Fruit fly (Drosophila melanogaster) whole organism, wandering third instar larva: Measurements from ENCODE around the gene CG11584.

Experiments
- CG32264 ChIP-seq: fragments of 200-800 bp; sonication (Bioruptor generic); optimal IDR thresholded peaks from 2 replicates; lab custom pipeline; 2016; ENCODE audit warnings: missing biosample characterization, missing genetic modification characterization
- CG9705 ChIP-seq: fragments of 200-800 bp; sonication (Bioruptor generic); optimal IDR thresholded peaks from 2 replicates; lab custom pipeline; 2018; ENCODE audit warnings: missing biosample characterization, mild to moderate bottlenecking, missing genetic modification characterization
- CrebA ChIP-seq: fragments of 200-800 bp; sonication (Bioruptor generic); optimal IDR thresholded peaks from 2 replicates; lab custom pipeline; 2016; ENCODE audit warnings: missing biosample characterization, mild to moderate bottlenecking, missing genetic modification characterization, borderline replicate concordance
- Dfd ChIP-seq: fragments of >200 bp; optimal IDR thresholded peaks from 2 replicates; lab custom pipeline; 2017; ENCODE audit warnings: missing biosample characterization, missing genetic modification characterization
- Dif ChIP-seq: fragments of 200-275, 200-300 bp; sonication (Bioruptor generic); optimal IDR thresholded peaks from 2 replicates; lab custom pipeline; 2018; ENCODE audit warnings: missing biosample characterization, missing genetic modification characterization; ENCODE audit not compliant: partially characterized antibody
- GATAd ChIP-seq: sonication (Bioruptor generic); optimal IDR thresholded peaks from 2 replicates; lab custom pipeline; 2016; ENCODE audit warnings: missing biosample characterization, missing genetic modification characterization
- HLH106 ChIP-seq: fragments of 200-800 bp; optimal IDR thresholded peaks from 3 replicates; lab custom pipeline; 2019; ENCODE audit warnings: missing biosample characterization, mild to moderate bottlenecking, missing genetic modification characterization, moderate library complexity
- Hnf4 ChIP-seq: fragments of 200-800 bp; sonication (Bioruptor generic); optimal IDR thresholded peaks from 2 replicates; lab custom pipeline; 2016; ENCODE audit warnings: missing biosample characterization, mild to moderate bottlenecking, missing genetic modification characterization
- Hr83 ChIP-seq: fragments of 200-300 bp; sonication (Bioruptor generic); optimal IDR thresholded peaks from 2 replicates; lab custom pipeline; 2016; ENCODE audit warnings: missing biosample characterization, mild to moderate bottlenecking, missing genetic modification characterization, moderate library complexity; ENCODE audit not compliant: poor library complexity, severe bottlenecking
- Mio ChIP-seq: sonication (Bioruptor generic); optimal IDR thresholded peaks from 2 replicates; lab custom pipeline; 2016; ENCODE audit warnings: missing biosample characterization, missing genetic modification characterization
- N ChIP-seq: fragments of >200 bp; optimal IDR thresholded peaks from 2 replicates; lab custom pipeline; 2018; ENCODE audit warnings: missing biosample characterization, missing external identifiers, missing genetic modification characterization
- OdsH ChIP-seq: fragments of 200-800 bp; sonication (Bioruptor generic); optimal IDR thresholded peaks from 2 replicates; lab custom pipeline; 2016; ENCODE audit warnings: missing biosample characterization, mild to moderate bottlenecking, missing genetic modification characterization
- Rel ChIP-seq, 2 experiments: fragments of 200-800 bp; sonication (Bioruptor generic) in 1 of 2; optimal IDR thresholded peaks; 2 replicates in 1 of 2; 3 replicates in 1 of 2; lab custom pipeline; 2016 to 2019; ENCODE audit warnings: mild to moderate bottlenecking in 2 of 2, missing biosample characterization in 2 of 2, missing genetic modification characterization in 2 of 2, moderate library complexity in 1 of 2
- Sp1 ChIP-seq: fragments of 200-800 bp; sonication (Bioruptor generic); optimal IDR thresholded peaks from 3 replicates; lab custom pipeline; 2019; ENCODE audit warnings: missing biosample characterization, mild to moderate bottlenecking, missing genetic modification characterization, moderate library complexity
- Vsx2 ChIP-seq: fragments of 200-300, 225-300 bp; sonication (Bioruptor generic); optimal IDR thresholded peaks from 2 replicates; lab custom pipeline; 2018; ENCODE audit warnings: missing biosample characterization, missing genetic modification characterization; ENCODE audit not compliant: partially characterized antibody
- br ChIP-seq: fragments of 200-800 bp; sonication (Bioruptor generic); optimal IDR thresholded peaks from 2 replicates; lab custom pipeline; 2016; ENCODE audit warnings: missing biosample characterization, missing genetic modification characterization
- brk ChIP-seq: fragments of 200-800 bp; sonication (Bioruptor generic); optimal IDR thresholded peaks from 2 replicates; lab custom pipeline; 2016; ENCODE audit warnings: missing biosample characterization, mild to moderate bottlenecking, missing genetic modification characterization
- dl ChIP-seq, 2 experiments: fragments of 175-275, 200-275 bp in 1 of 2; fragments of 200-275 bp in 1 of 2; sonication (Bioruptor generic); optimal IDR thresholded peaks; lab custom pipeline; 2018; ENCODE audit warnings: mild to moderate bottlenecking in 2 of 2, missing biosample characterization in 2 of 2, missing genetic modification characterization in 2 of 2, moderate library complexity in 2 of 2; ENCODE audit not compliant: partially characterized antibody in 2 of 2, insufficient read depth in 1 of 2
- dmrt93B ChIP-seq: fragments of 200-800 bp; sonication (Bioruptor generic); optimal IDR thresholded peaks from 2 replicates; lab custom pipeline; 2018; ENCODE audit warnings: missing biosample characterization, mild to moderate bottlenecking, missing genetic modification characterization
- dsf ChIP-seq: sonication (Bioruptor generic); optimal IDR thresholded peaks from 2 replicates; lab custom pipeline; 2016; ENCODE audit warnings: missing biosample characterization, missing genetic modification characterization, borderline replicate concordance
- ey ChIP-seq: fragments of 200-800 bp; sonication (Bioruptor generic); optimal IDR thresholded peaks from 2 replicates; lab custom pipeline; 2016; ENCODE audit warnings: missing biosample characterization, missing genetic modification characterization
- foxo ChIP-seq, 2 experiments: fragments of 200-800 bp; sonication (Bioruptor generic); optimal IDR thresholded peaks; 2 replicates in 1 of 2; 3 replicates in 1 of 2; lab custom pipeline; 2016 to 2017; ENCODE audit warnings: missing biosample characterization in 2 of 2, missing genetic modification characterization in 2 of 2
- fru ChIP-seq: fragments of 200-800 bp; sonication (Bioruptor generic); optimal IDR thresholded peaks from 3 replicates; lab custom pipeline; 2016; ENCODE audit warnings: missing biosample characterization, mild to moderate bottlenecking, missing genetic modification characterization
- h ChIP-seq: fragments of 200-800 bp; sonication (Bioruptor generic); optimal IDR thresholded peaks from 3 replicates; lab custom pipeline; 2016; ENCODE audit warnings: missing biosample characterization, mild to moderate bottlenecking, missing genetic modification characterization
- lola ChIP-seq: fragments of >200 bp; optimal IDR thresholded peaks from 2 replicates; lab custom pipeline; 2017; ENCODE audit warnings: missing biosample characterization, missing genetic modification characterization
- pan ChIP-seq: fragments of >200 bp; optimal IDR thresholded peaks from 2 replicates; lab custom pipeline; 2017
- psq ChIP-seq: fragments of 200-800 bp; sonication (Bioruptor generic); optimal IDR thresholded peaks from 3 replicates; lab custom pipeline; 2017; ENCODE audit warnings: missing biosample characterization, mild to moderate bottlenecking, missing genetic modification characterization, moderate library complexity
- rgr ChIP-seq: fragments of 200-800 bp; sonication (Bioruptor generic); optimal IDR thresholded peaks from 3 replicates; lab custom pipeline; 2016; ENCODE audit warnings: missing biosample characterization, mild to moderate bottlenecking, missing genetic modification characterization
- sage ChIP-seq: fragments of 200-800 bp; sonication (Bioruptor generic); optimal IDR thresholded peaks from 2 replicates; lab custom pipeline; 2016; ENCODE audit warnings: missing biosample characterization, mild to moderate bottlenecking, missing genetic modification characterization
- usp ChIP-seq: fragments of >200 bp; optimal IDR thresholded peaks from 2 replicates; lab custom pipeline; 2017; ENCODE audit warnings: missing biosample characterization, missing genetic modification characterization
- woc ChIP-seq: sonication (Bioruptor generic); optimal IDR thresholded peaks from 2 replicates; lab custom pipeline; 2016; ENCODE audit warnings: missing biosample characterization, mild to moderate bottlenecking, missing genetic modification characterization

CG11584 gene

dm6 chrX:14193013-14193412, 12.2 kb downstream of the CG11584 start, which contains the start of gene yl:
Gene yl (plus strand): TSS chrX:14193214.
- TF ChIP-seq foxo (GFP tag; optimal IDR thresholded peaks at IDR 0.05; lab: Kevin White, UChicago) (no peak), OdsH (GFP tag; lab: Kevin White, UChicago) (no peak), woc (no peak), Hnf4 (no peak), CG32264 (GFP tag; lab: Kevin White, UChicago) (no peak), lola (no peak), dl (GFP tag; optimal IDR thresholded peaks at IDR 0.05; lab: Kevin White, UChicago; ENCODE audit: insufficient read depth in 1 of 2, partially characterized antibody in 2 of 2) (no peak)

DNA sequence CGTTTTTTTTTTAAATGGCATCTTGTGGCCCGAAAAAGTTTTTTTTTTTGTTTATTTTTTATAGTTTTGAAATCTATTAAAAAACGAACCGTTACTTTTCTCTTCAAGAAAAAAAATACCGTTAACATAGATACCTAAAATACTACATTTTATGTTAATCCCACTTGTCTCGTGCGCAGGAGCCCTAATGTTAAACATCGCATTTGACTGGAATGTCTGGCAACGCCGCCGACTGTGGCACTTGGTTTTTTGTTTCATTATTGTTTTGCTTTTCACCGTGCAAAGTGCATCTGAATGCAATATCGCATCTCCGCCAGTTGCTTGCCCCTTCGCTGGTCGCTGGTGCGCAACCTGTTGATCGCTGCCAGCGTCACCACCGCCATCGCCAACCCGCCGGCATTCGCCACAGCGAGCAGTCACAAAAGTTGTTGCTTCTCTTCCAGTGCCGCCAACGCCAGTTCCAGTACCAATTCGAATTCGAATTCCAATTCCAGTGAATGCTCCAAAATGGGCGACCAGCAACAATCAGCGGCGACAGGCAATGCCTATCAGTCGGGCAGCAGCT, 19.2 kb downstream of the CG11584 start, which contains the start of gene CG11590:
CG11590 (plus strand) TSS at position 212 of the 565 bp plus-strand sequence.
- TF ChIP-seq dsf (GFP tag; lab: Kevin White, UChicago) (no peak), Hr83 (GFP tag; lab: Kevin White, UChicago) (no peak), Dif (GFP tag; lab: Kevin White, UChicago) (peak; percentile 88), ey (GFP tag; lab: Kevin White, UChicago) (no peak), dl (GFP tag; optimal IDR thresholded peaks at IDR 0.05; lab: Kevin White, UChicago; ENCODE audit: insufficient read depth in 1 of 2, partially characterized antibody in 2 of 2) (no peak), Mio (GFP tag; lab: Kevin White, UChicago) (no peak), Hnf4 (no peak), h (GFP tag; lab: Kevin White, UChicago) (no peak), Vsx2 (peak; percentile 96), pan (lab: Kevin White, UChicago) (no peak), Rel (GFP tag; optimal IDR thresholded peaks at IDR 0.05; lab: Kevin White, UChicago) (no peak), Rel (tag; optimal IDR thresholded peaks at IDR 0.05; lab: Kevin White, UChicago) (no peak)

- TF ChIP-seq CrebA (GFP tag; lab: Kevin White, UChicago) (no peak), Vsx2 (no peak), lola (no peak), GATAd (GFP tag; lab: Kevin White, UChicago) (no peak), sage (GFP tag; lab: Kevin White, UChicago) (no peak)
These were observed 20.4 kb downstream of the CG11584 start, which contains the start of gene Prp16 for dm6 chrX:14201178-14201577. Gene Prp16 (plus strand): TSS chrX:14201362.

DNA sequence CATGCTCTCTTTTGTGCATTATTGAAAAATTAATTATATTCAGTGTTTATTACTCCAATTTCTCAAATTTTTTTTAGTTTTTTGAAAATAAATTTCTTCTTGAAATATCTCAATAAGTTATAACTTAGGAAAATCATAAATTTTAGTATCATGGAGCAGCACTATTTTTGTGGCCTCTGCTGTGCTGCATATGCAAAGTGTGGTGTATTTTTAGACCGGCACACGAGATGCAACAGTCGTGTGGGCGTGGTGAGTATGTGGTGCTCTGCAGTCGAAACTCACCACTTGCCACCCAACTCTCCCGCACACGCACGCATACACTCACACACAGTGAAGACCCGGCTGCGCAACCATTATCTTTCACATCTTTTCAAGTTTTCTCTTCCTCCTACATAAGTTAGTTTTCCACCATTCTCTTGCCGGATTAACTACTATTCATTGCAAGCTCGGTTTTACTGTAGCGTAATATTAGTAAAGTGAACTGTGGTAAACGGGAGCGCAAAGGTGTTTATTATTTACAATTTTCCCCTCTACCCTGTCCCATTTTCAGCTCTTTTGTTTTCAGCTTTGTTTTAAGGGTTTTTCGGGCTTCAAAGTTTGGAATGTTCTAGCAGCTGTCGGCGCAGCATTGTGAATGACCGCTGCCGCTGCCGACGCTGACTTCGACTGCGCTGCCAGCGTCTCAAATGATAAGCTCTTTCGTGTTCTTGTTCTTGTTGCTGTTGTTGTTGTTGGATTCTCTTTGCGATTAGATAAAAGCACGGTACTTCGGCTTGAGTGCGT, 27.8 kb downstream of the CG11584 start:
- TF ChIP-seq HLH106 (peak; percentile 56), ey (GFP tag; lab: Kevin White, UChicago) (peak; percentile 37), N (GFP tag; lab: Kevin White, UChicago) (no peak), CG9705 (GFP tag; lab: Kevin White, UChicago) (peak; percentile 17), rgr (GFP tag; lab: Kevin White, UChicago) (peak; percentile 33), dsf (GFP tag; lab: Kevin White, UChicago) (no peak), dmrt93B (GFP tag; lab: Kevin White, UChicago) (peak; percentile 33), br (GFP tag; lab: Kevin White, UChicago) (peak; percentile 17), woc (peak; percentile 27), brk (GFP tag; lab: Kevin White, UChicago) (no peak), h (GFP tag; lab: Kevin White, UChicago) (peak; percentile 69), Sp1 (GFP tag; lab: Kevin White, UChicago) (peak; percentile 68), CrebA (GFP tag; lab: Kevin White, UChicago) (no peak), Dfd (GFP tag; lab: Kevin White, UChicago) (no peak), pan (lab: Kevin White, UChicago) (no peak), usp (GFP tag; lab: Kevin White, UChicago) (no peak), fru (GFP tag; lab: Kevin White, UChicago) (peak; percentile 58), Mio (GFP tag; lab: Kevin White, UChicago) (no peak), Dif (GFP tag; lab: Kevin White, UChicago) (no peak), foxo (GFP tag; optimal IDR thresholded peaks at IDR 0.05; lab: Kevin White, UChicago) (peak in 1 of 2 experiments; percentile 75), psq (GFP tag; lab: Kevin White, UChicago) (peak; percentile 44)
